Fruit fly (Drosophila melanogaster): ENCODE data around the gene CG17375.

The CG17375 gene

dm6 chr2L:6830264-6830729 lies 24.7 kb upstream of the CG17375 start (continued):
- TF ChIP-seq Rfx (GFP tag; IDR thresholded peaks at IDR 0.05) (0 out of 2 replicates have a peak, but pooled peaks have one; percentile 36), CG10431 (GFP tag; optimal IDR thresholded peaks at IDR 0.05) (no peak), CG8290 (GFP tag; optimal IDR thresholded peaks at IDR 0.05) (peak; percentile 29), CG8290 (tag; optimal IDR thresholded peaks at IDR 0.05) (peak in 1 of 2 experiments; percentile 2), bbx (GFP tag; IDR thresholded peaks at IDR 0.05; ENCODE audit: partially characterized antibody) (no peak), vnd (GFP tag; IDR thresholded peaks at IDR 0.05; ENCODE audit: partially characterized antibody) (no peak), tin (GFP tag; optimal IDR thresholded peaks at IDR 0.05) (peak; percentile 50), Chrac-16 (GFP tag; optimal IDR thresholded peaks at IDR 0.05) (peak; percentile 36), fd96Cb (tag; optimal IDR thresholded peaks at IDR 0.05) (peak; percentile 52), CG7271 (tag; optimal IDR thresholded peaks at IDR 0.05) (no peak), Sry-δ (GFP tag; optimal IDR thresholded peaks at IDR 0.05) (no peak), CG6689 (GFP tag; IDR thresholded peaks at IDR 0.05) (peak; percentile 61), Vsx1 (GFP tag; optimal IDR thresholded peaks at IDR 0.05) (peak; percentile 12), CG17385 (GFP tag; optimal IDR thresholded peaks at IDR 0.05) (peak; percentile 45), Nf-YC (tag; optimal IDR thresholded peaks at IDR 0.05) (peak; percentile 30), toy (GFP tag; IDR thresholded peaks at IDR 0.05) (no peak), Deaf1 (tag; optimal IDR thresholded peaks at IDR 0.05) (peak; percentile 34), org-1 (GFP tag; optimal IDR thresholded peaks at IDR 0.05) (peak; percentile 24), unpg (GFP tag; optimal IDR thresholded peaks at IDR 0.05) (peak; percentile 26), Six4 (GFP tag; optimal IDR thresholded peaks at IDR 0.05) (no peak), onecut (GFP tag; IDR thresholded peaks at IDR 0.05) (peak; percentile 44), Hr51 (GFP tag; optimal IDR thresholded peaks at IDR 0.05) (peak in 1 of 2 experiments; percentile 49), CG12659 (GFP tag; optimal IDR thresholded peaks at IDR 0.05) (peak; percentile 47), Lpt (GFP tag; optimal IDR thresholded peaks at IDR 0.05) (no peak), Fer1 (GFP tag; optimal IDR thresholded peaks at IDR 0.05) (peak; percentile 54), Sox102F (GFP tag; optimal IDR thresholded peaks at IDR 0.05) (peak; percentile 35), CG3407 (GFP tag; optimal IDR thresholded peaks at IDR 0.05) (peak; percentile 12), ERR (GFP tag; optimal IDR thresholded peaks at IDR 0.05) (no peak), CG13775 (GFP tag; optimal IDR thresholded peaks at IDR 0.05) (peak; percentile 62), danr (GFP tag; IDR thresholded peaks at IDR 0.05) (no peak), CG12104 (GFP tag; optimal IDR thresholded peaks at IDR 0.05) (peak; percentile 31), Oli (tag; optimal IDR thresholded peaks at IDR 0.05) (peak; percentile 61), Dfd (GFP tag; optimal IDR thresholded peaks at IDR 0.05) (no peak), CG31441 (GFP tag; IDR thresholded peaks at IDR 0.05) (peak; percentile 65; the same call in 1 of the 2 replicates), prd (optimal IDR thresholded peaks at IDR 0.05) (no peak), prd (GFP tag; IDR thresholded peaks at IDR 0.05) (peak; percentile 74; the same call in 2 of the 3 replicates), pum (GFP tag; optimal IDR thresholded peaks at IDR 0.05) (peak; percentile 20), twi (tag; optimal IDR thresholded peaks at IDR 0.05) (peak; percentile 74), NC2α (GFP tag; optimal IDR thresholded peaks at IDR 0.05) (no peak), sc (optimal IDR thresholded peaks at IDR 0.05) (no peak), sc (GFP tag; optimal IDR thresholded peaks at IDR 0.05) (peak; percentile 58), Mes4 (GFP tag; optimal IDR thresholded peaks at IDR 0.05) (no peak), Hmr (GFP tag; optimal IDR thresholded peaks at IDR 0.05) (peak; percentile 56), Xbp1 (GFP tag; optimal IDR thresholded peaks at IDR 0.05) (peak; percentile 22), dpn (GFP tag; optimal IDR thresholded peaks at IDR 0.05) (peak in 1 of 2 experiments; percentile 27), CG2120 (GFP tag; optimal IDR thresholded peaks at IDR 0.05) (no peak), sens-2 (GFP tag; IDR thresholded peaks at IDR 0.05) (peak; percentile 37; the same call in 1 of the 2 replicates), Trl (optimal IDR thresholded peaks at IDR 0.05) (no peak), Trl (GFP tag; optimal IDR thresholded peaks at IDR 0.05) (peak; percentile 11), CG15479 (GFP tag; optimal IDR thresholded peaks at IDR 0.05) (peak; percentile 34), CG3838 (GFP tag; optimal IDR thresholded peaks at IDR 0.05) (no peak), CG4328 (GFP tag; optimal IDR thresholded peaks at IDR 0.05) (no peak)
